Fruit fly (Drosophila melanogaster) whole organism, wandering third instar larva: ENCODE measurements around the gene Tmtc1.

Source experiments
- Dfd ChIP-seq: fragments of >200 bp; optimal IDR thresholded peaks from 2 replicates; lab custom pipeline; 2017; ENCODE audit warnings: missing biosample characterization, missing genetic modification characterization
- GATAd ChIP-seq: sonication (Bioruptor generic); optimal IDR thresholded peaks from 2 replicates; lab custom pipeline; 2016; ENCODE audit warnings: missing biosample characterization, missing genetic modification characterization
- Hnf4 ChIP-seq: fragments of 200-800 bp; sonication (Bioruptor generic); optimal IDR thresholded peaks from 2 replicates; lab custom pipeline; 2016; ENCODE audit warnings: missing biosample characterization, mild to moderate bottlenecking, missing genetic modification characterization
- Hr78 ChIP-seq: fragments of >200 bp; optimal IDR thresholded peaks from 2 replicates; lab custom pipeline; 2017; ENCODE audit warnings: missing biosample characterization, missing genetic modification characterization
- Sp1 ChIP-seq: fragments of 200-800 bp; sonication (Bioruptor generic); optimal IDR thresholded peaks from 3 replicates; lab custom pipeline; 2019; ENCODE audit warnings: missing biosample characterization, mild to moderate bottlenecking, missing genetic modification characterization, moderate library complexity
- dmrt93B ChIP-seq: fragments of 200-800 bp; sonication (Bioruptor generic); optimal IDR thresholded peaks from 2 replicates; lab custom pipeline; 2018; ENCODE audit warnings: missing biosample characterization, mild to moderate bottlenecking, missing genetic modification characterization
- foxo ChIP-seq, 2 experiments: fragments of 200-800 bp; sonication (Bioruptor generic); optimal IDR thresholded peaks; 2 replicates in 1 of 2; 3 replicates in 1 of 2; lab custom pipeline; 2016 to 2017; ENCODE audit warnings: missing biosample characterization in 2 of 2, missing genetic modification characterization in 2 of 2
- h ChIP-seq: fragments of 200-800 bp; sonication (Bioruptor generic); optimal IDR thresholded peaks from 3 replicates; lab custom pipeline; 2016; ENCODE audit warnings: missing biosample characterization, mild to moderate bottlenecking, missing genetic modification characterization
- pan ChIP-seq: fragments of >200 bp; optimal IDR thresholded peaks from 2 replicates; lab custom pipeline; 2017
- psq ChIP-seq: fragments of 200-800 bp; sonication (Bioruptor generic); optimal IDR thresholded peaks from 3 replicates; lab custom pipeline; 2017; ENCODE audit warnings: missing biosample characterization, mild to moderate bottlenecking, missing genetic modification characterization, moderate library complexity
- sage ChIP-seq: fragments of 200-800 bp; sonication (Bioruptor generic); optimal IDR thresholded peaks from 2 replicates; lab custom pipeline; 2016; ENCODE audit warnings: missing biosample characterization, mild to moderate bottlenecking, missing genetic modification characterization

- no peak for TF ChIP-seq Dfd
- TF ChIP-seq Sp1 = no peak
- TF ChIP-seq dmrt93B = no peak
- no peak for TF ChIP-seq psq (GFP tag; lab: Kevin White, UChicago)
- TF ChIP-seq Hr78 (GFP tag; lab: Kevin White, UChicago) = no peak
- no peak for TF ChIP-seq pan (lab: Kevin White, UChicago)
- TF ChIP-seq GATAd (GFP tag; lab: Kevin White, UChicago) = no peak
- no peak for TF ChIP-seq h (GFP tag; lab: Kevin White, UChicago)
- TF ChIP-seq sage (GFP tag; lab: Kevin White, UChicago) = no peak
- no peak for TF ChIP-seq foxo (GFP tag; optimal IDR thresholded peaks at IDR 0.05; lab: Kevin White, UChicago)
- TF ChIP-seq Hnf4 = no peak
Observed at dm6 chr2L:2725374-2725773, 47.8 kb downstream of the Tmtc1 start, which contains the start of gene CG31689.
